Worm (Caenorhabditis elegans): ENCODE data around the gene rfl-1.

- no peak for TF ChIP-seq lin-14 (GFP tag; optimal IDR thresholded peaks at IDR 0.05)
- no peak for TF ChIP-seq unc-130 (tag; optimal IDR thresholded peaks at IDR 0.05)
- no peak for TF ChIP-seq aly-2 (tag; optimal IDR thresholded peaks at IDR 0.05)
- no peak for TF ChIP-seq nhr-90 (tag; optimal IDR thresholded peaks at IDR 0.05; ENCODE audit: poor library complexity)
- no peak for TF ChIP-seq sox-4 (tag; optimal IDR thresholded peaks at IDR 0.05)
- TF ChIP-seq hpl-2 (GFP tag; optimal IDR thresholded peaks at IDR 0.05), result no peak
- TF ChIP-seq efl-1 (optimal IDR thresholded peaks at IDR 0.05), result no peak
- TF ChIP-seq efl-1 (GFP tag; optimal IDR thresholded peaks at IDR 0.05 in 1 of 2), result peak in 1 of 2 experiments; percentile 86
- no peak for TF ChIP-seq nhr-11 (tag; optimal IDR thresholded peaks at IDR 0.05)
- no peak for TF ChIP-seq nhr-28 (tag; optimal IDR thresholded peaks at IDR 0.05)
Observed at ce11 chrIII:7025839-7026238, 4.8 kb downstream of the rfl-1 start.
